Fruit fly (Drosophila melanogaster): ENCODE data around the gene PDCD-5.
A peak's percentile ranks its signal among the peaks of the same experiment; 100 is the strongest.

PDCD-5 gene

DNA sequence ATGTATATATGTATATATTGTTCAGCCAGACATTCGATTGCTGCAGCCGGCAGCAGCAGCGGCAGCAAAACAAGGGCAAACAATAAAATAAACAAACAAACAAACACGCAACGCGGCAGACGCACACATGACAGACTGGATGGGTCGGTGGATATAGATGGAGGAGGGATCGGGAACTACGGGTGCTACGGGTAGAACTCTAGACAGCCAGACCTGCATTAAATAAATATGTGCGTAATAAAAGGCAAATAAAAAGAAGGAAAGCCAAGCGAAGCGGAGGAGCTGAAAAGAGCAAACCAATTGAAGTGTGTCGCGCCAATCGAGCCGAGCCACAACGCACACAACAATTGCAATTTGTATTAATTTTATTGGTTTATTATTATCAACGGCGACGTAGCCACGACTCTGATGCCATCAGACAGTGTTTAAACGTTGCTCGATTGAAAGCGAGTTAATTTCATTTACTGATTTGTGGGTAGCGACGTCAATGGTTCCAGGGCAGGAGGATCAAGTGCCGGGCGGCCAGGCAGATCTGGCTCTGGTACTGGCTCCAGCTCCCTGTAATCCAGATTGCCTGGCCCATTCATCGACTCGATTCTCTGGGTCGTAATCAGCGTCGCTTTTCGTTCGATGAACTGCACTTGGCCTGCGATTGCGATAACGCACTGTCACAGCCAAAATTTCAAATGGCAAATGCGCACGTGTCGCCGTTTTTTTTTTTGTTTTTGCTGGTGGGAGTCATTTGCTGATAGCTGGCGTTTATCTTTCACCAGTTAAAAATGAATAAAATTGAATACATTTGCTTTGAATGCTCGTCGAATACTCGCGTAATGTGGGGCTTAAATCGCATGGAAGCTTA, 37.8 kb downstream of the PDCD-5 start:
- TF ChIP-seq lola (GFP tag; optimal IDR thresholded peaks at IDR 0.05) (no peak), jim (GFP tag; optimal IDR thresholded peaks at IDR 0.05) (peak; percentile 45), GATAd (GFP tag; optimal IDR thresholded peaks at IDR 0.05) (no peak), OdsH (GFP tag; optimal IDR thresholded peaks at IDR 0.05) (peak; percentile 81), h (GFP tag; optimal IDR thresholded peaks at IDR 0.05) (peak; percentile 84), Hr83 (GFP tag; optimal IDR thresholded peaks at IDR 0.05; ENCODE audit: poor library complexity, severe bottlenecking) (peak; percentile 88), Mio (GFP tag; optimal IDR thresholded peaks at IDR 0.05) (peak; percentile 20), Myc (optimal IDR thresholded peaks at IDR 0.05) (no peak), psq (GFP tag; optimal IDR thresholded peaks at IDR 0.05) (peak; percentile 79), pan (optimal IDR thresholded peaks at IDR 0.05) (no peak), dl (GFP tag; optimal IDR thresholded peaks at IDR 0.05; ENCODE audit: insufficient read depth in 1 of 2, partially characterized antibody in 2 of 2) (no peak), Abd-B (GFP tag; optimal IDR thresholded peaks at IDR 0.05) (no peak), Sp1 (GFP tag; optimal IDR thresholded peaks at IDR 0.05) (peak; percentile 69), sv (GFP tag; optimal IDR thresholded peaks at IDR 0.05) (no peak), brk (GFP tag; optimal IDR thresholded peaks at IDR 0.05) (peak; percentile 4), CG32264 (GFP tag; optimal IDR thresholded peaks at IDR 0.05) (peak; percentile 42), br (GFP tag; optimal IDR thresholded peaks at IDR 0.05) (peak; percentile 68), Rel (GFP tag; optimal IDR thresholded peaks at IDR 0.05) (no peak), Rel (tag; optimal IDR thresholded peaks at IDR 0.05) (peak; percentile 23), N (GFP tag; optimal IDR thresholded peaks at IDR 0.05) (no peak), ey (GFP tag; optimal IDR thresholded peaks at IDR 0.05) (peak; percentile 42), usp (GFP tag; optimal IDR thresholded peaks at IDR 0.05) (no peak), HLH106 (tag; optimal IDR thresholded peaks at IDR 0.05) (peak; percentile 42), Hnf4 (GFP tag; optimal IDR thresholded peaks at IDR 0.05) (peak; percentile 56), Jra (GFP tag; optimal IDR thresholded peaks at IDR 0.05) (peak; percentile 45), dmrt93B (GFP tag; optimal IDR thresholded peaks at IDR 0.05) (peak; percentile 48), rgr (GFP tag; optimal IDR thresholded peaks at IDR 0.05) (peak; percentile 81), Hr78 (GFP tag; optimal IDR thresholded peaks at IDR 0.05) (no peak), Vsx2 (GFP tag; optimal IDR thresholded peaks at IDR 0.05; ENCODE audit: partially characterized antibody) (no peak), woc (GFP tag; optimal IDR thresholded peaks at IDR 0.05) (peak; percentile 60), CG9705 (GFP tag; optimal IDR thresholded peaks at IDR 0.05) (peak; percentile 53), sage (GFP tag; optimal IDR thresholded peaks at IDR 0.05) (peak; percentile 33), foxo (GFP tag; optimal IDR thresholded peaks at IDR 0.05) (peak in 1 of 2 experiments; percentile 58), Dif (GFP tag; optimal IDR thresholded peaks at IDR 0.05; ENCODE audit: partially characterized antibody) (peak; percentile 20), dsf (GFP tag; optimal IDR thresholded peaks at IDR 0.05; ENCODE audit: borderline replicate concordance) (peak; percentile 43), tai (GFP tag; optimal IDR thresholded peaks at IDR 0.05) (peak; percentile 76), fru (GFP tag; optimal IDR thresholded peaks at IDR 0.05) (peak; percentile 77), Dfd (GFP tag; optimal IDR thresholded peaks at IDR 0.05) (no peak), CrebA (GFP tag; optimal IDR thresholded peaks at IDR 0.05; ENCODE audit: borderline replicate concordance) (peak; percentile 62)

DNA sequence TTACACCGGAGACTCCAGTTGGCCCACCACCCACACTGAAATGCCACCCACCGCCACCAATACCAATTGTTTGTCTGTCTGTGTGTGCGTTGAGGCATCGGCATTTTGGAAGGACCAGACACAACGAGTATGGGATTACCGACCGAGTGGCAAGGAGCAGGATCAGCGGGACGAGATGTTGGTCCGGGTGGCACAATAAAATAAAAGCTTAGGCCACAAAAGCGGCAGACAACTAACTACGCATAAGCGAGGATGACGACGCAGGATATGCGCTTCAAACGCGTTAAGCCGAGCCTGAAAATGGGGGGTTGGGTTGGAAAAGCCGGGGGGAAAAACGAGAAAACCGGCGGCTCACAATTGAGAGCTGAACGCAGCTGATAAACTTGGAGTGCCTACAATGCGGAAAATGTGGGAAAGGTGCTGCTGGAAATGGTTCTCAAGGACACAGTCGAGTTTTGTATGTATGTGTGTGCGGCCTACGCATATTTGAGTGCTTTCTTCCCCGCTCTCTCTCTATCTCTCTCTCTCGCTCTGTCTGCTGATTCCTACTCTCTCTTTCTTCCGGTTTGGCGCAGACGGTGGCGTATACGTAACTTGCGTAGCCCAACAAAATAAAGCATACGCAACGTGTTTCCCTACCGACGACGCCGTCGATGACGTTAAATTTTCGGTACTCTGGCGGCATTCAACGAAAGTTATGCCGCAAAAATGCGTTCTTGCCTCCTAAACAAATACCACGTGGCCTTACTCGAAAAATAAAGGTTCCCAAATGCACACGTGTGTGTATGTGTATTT, 39.1 kb downstream of the PDCD-5 start:
- TF ChIP-seq N (GFP tag; optimal IDR thresholded peaks at IDR 0.05) (no peak), HLH106 (tag; optimal IDR thresholded peaks at IDR 0.05) (peak; percentile 5)

Data from whole organism, wandering third instar larva.